Fruit fly (Drosophila melanogaster): ENCODE data around the gene CG4598.

DNA sequence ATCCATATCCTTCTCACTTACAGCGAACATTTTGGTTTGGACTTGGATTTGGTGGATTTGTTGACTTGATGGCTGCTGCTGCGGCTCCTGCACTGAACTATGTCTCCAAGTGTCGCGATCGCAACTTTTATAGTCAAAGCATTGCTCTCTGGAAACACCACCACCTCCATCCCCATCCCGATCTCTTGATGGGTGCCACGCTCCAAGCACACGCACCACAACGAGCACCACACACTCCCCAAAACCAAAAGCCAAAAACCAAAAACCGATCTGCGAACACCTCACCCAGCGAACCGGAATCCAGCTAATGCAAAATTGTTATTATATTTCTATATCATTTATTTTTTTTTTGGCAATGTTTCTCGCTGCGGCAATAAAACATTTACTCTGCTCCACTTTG is 14.6 kb downstream of the CG4598 start, which contains the start of gene Cpr30F:
- TF ChIP-seq Rfx (GFP tag; IDR thresholded peaks at IDR 0.05) = no peak
- no peak for TF ChIP-seq rib (GFP tag; IDR thresholded peaks at IDR 0.05)
- no peak for TF ChIP-seq cas (GFP tag; IDR thresholded peaks at IDR 0.05)
- TF ChIP-seq pan (optimal IDR thresholded peaks at IDR 0.05) = no peak
- TF ChIP-seq pan (GFP tag; optimal IDR thresholded peaks at IDR 0.05 in 1 of 2, IDR thresholded peaks at IDR 0.05 in 1 of 2) = no peak
- no peak for TF ChIP-seq tna (GFP tag; IDR thresholded peaks at IDR 0.05; ENCODE audit: partially characterized antibody)
- no peak for TF ChIP-seq CG1603 (tag; optimal IDR thresholded peaks at IDR 0.05)
- TF ChIP-seq kah (GFP tag; optimal IDR thresholded peaks at IDR 0.05) = no peak
- TF ChIP-seq Tbp (GFP tag; optimal IDR thresholded peaks at IDR 0.05) = no peak
- TF ChIP-seq sisA (GFP tag; IDR thresholded peaks at IDR 0.05) = no peak
- no peak for TF ChIP-seq maf-S (GFP tag; optimal IDR thresholded peaks at IDR 0.05)

Data from whole organism, embryonic.